Worm (Caenorhabditis elegans) whole organism, L1 larva: ENCODE measurements around the gene C14A6.8.

ENCODE experiments used
- F16B12.6 ChIP-seq: fragments of 150-350 bp; optimal IDR thresholded peaks from 2 replicates; lab custom pipeline; 2014; ENCODE audit warnings: missing biosample characterization, missing genetic modification characterization
- ceh-82 ChIP-seq, 3 experiments: fragments of 150-350 bp in 1 of 3; sonication (generic microtip) in 2 of 3; optimal IDR thresholded peaks; 2 replicates each; lab custom pipeline; 2014 to 2017; ENCODE audit warnings: missing biosample characterization in 3 of 3, missing genetic modification characterization in 3 of 3
- lin-35 ChIP-seq, 2 experiments: fragments of 150-350 bp; optimal IDR thresholded peaks; 2 replicates each; lab custom pipeline; 2014; ENCODE audit warnings: missing biosample characterization in 2 of 2, missing genetic modification characterization in 2 of 2, missing genetic modification reagents in 2 of 2
- mep-1 ChIP-seq: fragments of 150-350 bp; optimal IDR thresholded peaks from 2 replicates; lab custom pipeline; 2014; ENCODE audit warnings: missing biosample characterization, missing genetic modification characterization
- nhr-19 ChIP-seq: fragments of 200-800 bp; sonication (Bioruptor generic); conservative IDR thresholded peaks from 2 replicates; pipeline ENCODE4 v1.3.6; 2022; ENCODE audit warnings: missing genetic modification characterization, missing compliant biosample characterization
- unc-62 ChIP-seq: fragments of 150-350 bp; optimal IDR thresholded peaks from 2 replicates; lab custom pipeline; 2014; ENCODE audit warnings: missing biosample characterization, missing genetic modification reagents, missing genetic modification characterization
- zag-1 ChIP-seq: fragments of 150-350 bp; optimal IDR thresholded peaks from 2 replicates; lab custom pipeline; 2014; ENCODE audit warnings: missing biosample characterization, missing genetic modification characterization

ce11 chrV:18144442-18144841 lies 27.0 kb downstream of the C14A6.8 start:
- TF ChIP-seq mep-1 (no peak), zag-1 (tag; lab: Kevin White, UChicago) (no peak), nhr-19 (no peak), lin-35 (GFP tag; optimal IDR thresholded peaks at IDR 0.05; lab: Kevin White, UChicago) (no peak), F16B12.6 (tag; lab: Kevin White, UChicago) (no peak), unc-62 (GFP tag; lab: Kevin White, UChicago) (no peak), ceh-82 (tag; optimal IDR thresholded peaks at IDR 0.05; lab: Kevin White, UChicago) (no peak)
